Worm (Caenorhabditis elegans): ENCODE data around the gene srz-103.
"Not testable (repeated sequence)": the region's sequence is repeated elsewhere in the genome, so short reads cannot be mapped to it uniquely, and the experiment has no call there.

DNA sequence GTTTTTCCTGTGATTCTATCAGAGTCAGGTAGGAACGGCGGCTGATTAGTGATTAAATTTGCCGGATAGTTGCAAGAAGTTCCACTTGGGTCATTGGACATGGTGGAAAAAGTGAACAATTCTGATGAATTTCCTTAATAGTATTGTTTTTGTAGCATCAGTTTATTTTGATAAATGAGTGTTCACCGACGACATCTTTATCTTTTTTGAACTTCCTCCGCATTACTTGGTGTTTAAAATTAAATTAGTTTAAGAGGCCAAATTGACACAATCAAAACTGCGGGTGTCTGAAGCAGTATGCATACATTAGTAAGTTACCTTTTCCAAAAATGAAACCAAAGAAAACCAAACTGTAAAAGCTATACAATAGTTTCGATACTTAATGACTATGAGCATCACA lies 29.9 kb downstream of the srz-103 start, which contains the start of gene W06G6.11:
- not testable (repeated sequence) for TF ChIP-seq ekl-4 (GFP tag; IDR thresholded peaks at IDR 0.05); nhr-179 (tag; optimal IDR thresholded peaks at IDR 0.05); F22D6.2 (tag; optimal IDR thresholded peaks at IDR 0.05); ama-1 (optimal IDR thresholded peaks at IDR 0.05); ama-1 (GFP tag; optimal IDR thresholded peaks at IDR 0.05); Y53F4B.3 (GFP tag; IDR thresholded peaks at IDR 0.05)
